Worm (Caenorhabditis elegans) whole organism, L3 larva: ENCODE results near the gene klp-19.

Source experiments
- aly-2 ChIP-seq: fragments of 150-350 bp; optimal IDR thresholded peaks from 2 replicates; lab custom pipeline; 2014; ENCODE audit warnings: missing biosample characterization, missing genetic modification characterization
- ceh-16 ChIP-seq: sonication (generic microtip); optimal IDR thresholded peaks from 2 replicates; lab custom pipeline; 2017; ENCODE audit warnings: missing biosample characterization, missing genetic modification characterization
- ceh-28 ChIP-seq: fragments of 150-350 bp; optimal IDR thresholded peaks from 2 replicates; lab custom pipeline; 2014; ENCODE audit warnings: missing biosample characterization, missing genetic modification reagents, missing genetic modification characterization
- ceh-82 ChIP-seq: fragments of 150-350 bp; optimal IDR thresholded peaks from 2 replicates; lab custom pipeline; 2014; ENCODE audit warnings: missing biosample characterization, missing genetic modification characterization
- ceh-9 ChIP-seq: sonication (generic microtip); optimal IDR thresholded peaks from 2 replicates; lab custom pipeline; 2018; ENCODE audit warnings: missing biosample characterization, missing genetic modification characterization
- daf-12 ChIP-seq: fragments of 150-350 bp; optimal IDR thresholded peaks from 2 replicates; lab custom pipeline; 2014; ENCODE audit warnings: missing biosample characterization, missing genetic modification reagents, missing genetic modification characterization
- egl-5 ChIP-seq: fragments of 150-350 bp; optimal IDR thresholded peaks from 2 replicates; lab custom pipeline; 2017; ENCODE audit warnings: missing biosample characterization, missing genetic modification reagents, missing genetic modification characterization, inconsistent platforms
- elt-2 ChIP-seq: sonication (generic microtip); optimal IDR thresholded peaks from 2 replicates; lab custom pipeline; 2016; ENCODE audit warnings: missing genetic modification reagents, mild to moderate bottlenecking, missing genetic modification characterization, missing compliant biosample characterization
- elt-3 ChIP-seq, 3 experiments: fragments of 150-350 bp in 1 of 3; sonication (generic microtip) in 2 of 3; optimal IDR thresholded peaks; 2 replicates in 2 of 3; 4 replicates in 1 of 3; lab custom pipeline; 2014 to 2017; ENCODE audit warnings: missing biosample characterization in 3 of 3, missing genetic modification characterization in 3 of 3
- eor-1 ChIP-seq, 2 experiments: fragments of 150-350 bp; optimal IDR thresholded peaks; 2 replicates each; lab custom pipeline; 2014 to 2018; ENCODE audit warnings: missing biosample characterization in 2 of 2, missing genetic modification characterization in 2 of 2
- fkh-10 ChIP-seq: sonication (generic microtip); optimal IDR thresholded peaks from 2 replicates; lab custom pipeline; 2017; ENCODE audit warnings: missing biosample characterization, missing genetic modification reagents, missing genetic modification characterization
- fkh-2 ChIP-seq: fragments of 150-350 bp; optimal IDR thresholded peaks from 2 replicates; lab custom pipeline; 2014; ENCODE audit warnings: missing biosample characterization, missing genetic modification reagents, missing genetic modification characterization
- fos-1 ChIP-seq: fragments of 150-350 bp; optimal IDR thresholded peaks from 2 replicates; lab custom pipeline; 2014; ENCODE audit warnings: missing biosample characterization, missing genetic modification characterization
- jun-1 ChIP-seq: fragments of 150-350 bp; optimal IDR thresholded peaks from 2 replicates; lab custom pipeline; 2014; ENCODE audit warnings: missing biosample characterization, missing genetic modification reagents, missing genetic modification characterization
- lin-15B ChIP-seq: fragments of 150-350 bp; optimal IDR thresholded peaks from 2 replicates; lab custom pipeline; 2014; ENCODE audit warnings: missing biosample characterization, missing genetic modification characterization
- lin-39 ChIP-seq: fragments of 150-350 bp; optimal IDR thresholded peaks from 2 replicates; lab custom pipeline; 2018; ENCODE audit warnings: missing biosample characterization, missing genetic modification reagents, missing genetic modification characterization
- lsy-12 ChIP-seq: sonication (generic microtip); optimal IDR thresholded peaks from 2 replicates; lab custom pipeline; 2016; ENCODE audit warnings: mild to moderate bottlenecking, missing genetic modification characterization, missing compliant biosample characterization
- mdl-1 ChIP-seq: fragments of 150-350 bp; optimal IDR thresholded peaks from 2 replicates; lab custom pipeline; 2014; ENCODE audit warnings: missing biosample characterization, missing genetic modification characterization
- nfya-1 ChIP-seq: sonication (generic microtip); optimal IDR thresholded peaks from 2 replicates; lab custom pipeline; 2017; ENCODE audit warnings: missing genetic modification characterization, mild to moderate bottlenecking, missing compliant biosample characterization, antibody characterized with exemption, moderate library complexity; ENCODE audit not compliant: insufficient read depth
- nhr-23 ChIP-seq: fragments of 150-350 bp; optimal IDR thresholded peaks from 2 replicates; lab custom pipeline; 2014; ENCODE audit warnings: missing biosample characterization, missing genetic modification reagents, missing genetic modification characterization
- nhr-237 ChIP-seq: fragments of 150-350 bp; optimal IDR thresholded peaks from 2 replicates; lab custom pipeline; 2014; ENCODE audit warnings: missing biosample characterization, missing genetic modification characterization
- nhr-25 ChIP-seq: sonication (generic microtip); optimal IDR thresholded peaks from 2 replicates; lab custom pipeline; 2017; ENCODE audit warnings: missing biosample characterization, missing genetic modification characterization
- nhr-28 ChIP-seq: fragments of 150-350 bp; optimal IDR thresholded peaks from 2 replicates; lab custom pipeline; 2014; ENCODE audit warnings: missing biosample characterization, missing genetic modification characterization
- nhr-43 ChIP-seq: sonication (generic microtip); optimal IDR thresholded peaks from 2 replicates; lab custom pipeline; 2016; ENCODE audit warnings: mild to moderate bottlenecking, missing genetic modification characterization, missing compliant biosample characterization; ENCODE audit not compliant: poor library complexity, severe bottlenecking
- nhr-67 ChIP-seq: fragments of 150-350 bp; optimal IDR thresholded peaks from 2 replicates; lab custom pipeline; 2014; ENCODE audit warnings: missing biosample characterization, missing genetic modification characterization
- nhr-77 ChIP-seq: fragments of 150-350 bp; optimal IDR thresholded peaks from 2 replicates; lab custom pipeline; 2014; ENCODE audit warnings: missing biosample characterization, missing genetic modification characterization
- pha-4 ChIP-seq: fragments of 150-350 bp; optimal IDR thresholded peaks from 2 replicates; lab custom pipeline; 2014; ENCODE audit warnings: missing biosample characterization, missing genetic modification reagents, missing genetic modification characterization
- pqm-1 ChIP-seq: fragments of 150-350 bp; optimal IDR thresholded peaks from 2 replicates; lab custom pipeline; 2017; ENCODE audit warnings: missing biosample characterization, missing genetic modification characterization, inconsistent platforms
- skn-1 ChIP-seq: fragments of 150-350 bp; optimal IDR thresholded peaks from 2 replicates; lab custom pipeline; 2014; ENCODE audit warnings: missing biosample characterization, missing genetic modification characterization
- tbx-2 ChIP-seq: sonication (generic microtip); optimal IDR thresholded peaks from 2 replicates; lab custom pipeline; 2016; ENCODE audit warnings: mild to moderate bottlenecking, missing genetic modification characterization, missing compliant biosample characterization
- unc-39 ChIP-seq: sonication (generic microtip); optimal IDR thresholded peaks from 4 replicates; lab custom pipeline; 2017; ENCODE audit warnings: missing biosample characterization, missing genetic modification characterization
- unc-62 ChIP-seq: fragments of 150-350 bp; sonication (generic microtip); optimal IDR thresholded peaks from 4 replicates; lab custom pipeline; 2014; ENCODE audit warnings: missing biosample characterization, missing genetic modification reagents, missing genetic modification characterization
- zag-1 ChIP-seq: fragments of 150-350 bp; optimal IDR thresholded peaks from 2 replicates; lab custom pipeline; 2014; ENCODE audit warnings: missing biosample characterization, missing genetic modification characterization
- ztf-4 ChIP-seq: fragments of 150-350 bp; optimal IDR thresholded peaks from 2 replicates; lab custom pipeline; 2014; ENCODE audit warnings: missing biosample characterization, missing genetic modification characterization

Gene klp-19

DNA sequence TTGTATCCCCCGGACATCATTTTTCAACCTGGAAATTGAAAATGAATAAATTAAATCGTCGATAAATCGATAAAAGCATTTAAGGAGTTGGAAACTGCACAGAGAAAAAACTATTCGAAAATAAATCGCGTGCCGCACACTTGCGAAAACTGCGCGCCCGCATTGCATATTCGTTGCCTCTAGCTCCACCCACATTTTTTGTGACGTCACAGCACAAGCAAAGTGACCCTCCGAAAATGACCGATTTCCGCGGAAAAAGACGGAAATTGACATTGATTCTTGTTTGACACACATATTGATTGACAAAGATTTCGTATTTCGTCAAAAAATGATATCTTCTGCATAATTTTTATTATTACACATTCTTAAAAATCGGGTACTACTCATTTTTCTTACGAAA is 38.2 kb downstream of the klp-19 start, which contains the start of gene cpf-2 (continued):
- peak; percentile 66 for TF ChIP-seq tbx-2
- peak; percentile 65 for TF ChIP-seq lin-15B (tag; lab: Kevin White, UChicago)

DNA sequence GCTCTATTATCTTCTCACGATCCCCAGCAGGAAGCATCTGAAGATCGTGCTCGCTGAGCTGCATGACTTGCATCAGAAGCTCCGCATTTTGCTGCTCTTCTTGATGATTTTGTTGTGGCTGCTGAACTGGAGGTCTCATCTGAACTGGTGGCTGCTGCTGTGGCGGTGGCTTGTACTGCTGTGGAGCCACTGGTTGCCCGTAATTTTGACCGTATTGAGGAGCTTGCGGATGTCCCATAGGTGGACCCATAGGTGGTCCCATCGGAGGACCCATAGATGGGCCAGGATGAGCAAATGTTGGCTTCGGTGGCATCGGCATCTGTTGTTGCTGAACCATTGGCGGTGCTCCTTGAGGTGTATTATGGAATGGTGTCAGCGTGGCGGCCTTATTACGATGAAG is 40.0 kb downstream of the klp-19 start:
- TF ChIP-seq unc-62 (GFP tag; lab: Kevin White, UChicago) (no peak), lsy-12 (tag; lab: Kevin White, UChicago) (no peak)

DNA sequence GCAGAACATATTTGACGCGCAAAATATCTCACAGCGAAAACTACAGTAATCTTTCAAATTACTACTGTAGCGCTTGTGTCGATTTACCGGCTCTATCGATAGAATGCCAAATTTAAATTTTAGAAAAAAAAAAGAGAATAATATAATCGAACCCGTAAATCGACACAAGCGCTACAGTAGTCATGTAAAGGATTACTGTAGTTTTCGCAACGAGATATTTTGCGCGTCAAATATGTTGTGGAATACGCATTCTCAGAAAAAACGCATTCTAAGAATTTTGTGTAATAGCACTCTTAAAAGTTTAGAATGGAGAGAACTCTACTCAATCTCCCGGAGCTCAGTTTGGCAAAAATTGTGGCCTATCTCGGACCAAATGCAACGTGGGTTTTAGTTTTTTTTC is 41.5 kb downstream of the klp-19 start, which contains the start of gene F56A8.5:
TSS of gene F56A8.5 (plus strand) at position 301 of the 400 bp plus-strand sequence.
- TF ChIP-seq nfya-1: no peak
- no peak for TF ChIP-seq nhr-77 (tag; lab: Kevin White, UChicago)
- TF ChIP-seq ceh-9 (tag; lab: Kevin White, UChicago): no peak
- TF ChIP-seq elt-2 (tag; lab: Kevin White, UChicago): no peak
- TF ChIP-seq fkh-2 (tag; lab: Kevin White, UChicago): no peak
- no peak for TF ChIP-seq lsy-12 (tag; lab: Kevin White, UChicago)
- TF ChIP-seq zag-1 (tag; lab: Kevin White, UChicago): no peak
- no peak for TF ChIP-seq ceh-82 (tag; lab: Kevin White, UChicago)
- TF ChIP-seq aly-2: no peak
- TF ChIP-seq nhr-25 (tag; lab: Kevin White, UChicago): no peak
- TF ChIP-seq ceh-16: no peak
- TF ChIP-seq daf-12 (tag; lab: Kevin White, UChicago): no peak
- no peak for TF ChIP-seq nhr-67 (tag; lab: Kevin White, UChicago)
- no peak for TF ChIP-seq skn-1
- TF ChIP-seq, all 47 proteins: peak for 0

DNA sequence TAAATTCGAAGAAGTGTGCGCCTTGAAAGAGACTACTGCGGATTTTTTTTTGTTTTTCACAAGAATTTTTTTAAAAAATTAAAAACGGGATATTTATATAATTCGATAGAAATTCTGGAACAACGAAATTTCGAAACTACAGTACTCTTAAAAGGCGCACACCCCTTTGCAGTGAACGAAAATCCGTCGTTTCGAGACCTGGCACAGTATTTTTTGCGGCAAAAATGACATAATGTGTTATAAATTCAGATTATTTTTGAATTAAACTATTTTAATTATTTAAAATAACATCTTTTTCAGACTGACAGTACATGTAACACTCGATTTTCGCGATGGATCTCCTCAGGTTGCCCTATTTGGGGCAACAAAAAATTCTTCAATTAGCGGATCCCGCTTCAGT is 44.1 kb downstream of the klp-19 start, which contains the start of gene F56A8.4:
TSS of gene F56A8.4 (plus strand) at position 301 of the 400 bp plus-strand sequence.
- TF ChIP-seq jun-1 (no peak), lin-39 (tag; lab: Kevin White, UChicago) (no peak), nhr-77 (tag; lab: Kevin White, UChicago) (no peak), daf-12 (tag; lab: Kevin White, UChicago) (no peak), nhr-43 (no peak), pqm-1 (tag; lab: Kevin White, UChicago) (no peak), tbx-2 (no peak), ztf-4 (no peak), ceh-16 (no peak), mdl-1 (tag; lab: Kevin White, UChicago) (no peak)

DNA sequence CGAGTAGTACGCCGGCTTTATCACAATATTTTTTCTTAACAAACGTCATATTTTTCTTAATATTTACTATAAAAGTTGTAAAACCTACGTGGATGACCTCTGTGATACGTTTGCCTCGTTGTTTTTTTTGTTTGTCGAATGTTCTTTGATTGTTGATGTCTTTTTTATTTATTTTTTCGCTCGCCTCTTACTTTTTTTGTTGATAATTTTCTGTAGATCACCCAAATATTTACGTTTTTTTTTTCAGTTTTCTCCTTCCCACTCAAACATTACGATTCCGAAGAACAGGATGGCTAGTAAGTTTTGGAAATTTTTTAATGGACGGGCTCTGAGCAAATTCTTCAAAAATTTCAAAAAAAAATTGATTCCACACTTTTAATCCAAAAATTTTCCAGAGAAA is 46.7 kb downstream of the klp-19 start:
- no peak for TF ChIP-seq egl-5
- TF ChIP-seq fos-1 (tag; lab: Kevin White, UChicago): no peak
- TF ChIP-seq ceh-82 (tag; lab: Kevin White, UChicago): no peak
- no peak for TF ChIP-seq jun-1
- TF ChIP-seq nhr-25 (tag; lab: Kevin White, UChicago): no peak
- no peak for TF ChIP-seq eor-1 (tag; optimal IDR thresholded peaks at IDR 0.05; lab: Kevin White, UChicago)
- TF ChIP-seq elt-3 (tag; optimal IDR thresholded peaks at IDR 0.05; lab: Kevin White, UChicago): no peak
- peak; percentile 91 for TF ChIP-seq pha-4 (tag; lab: Kevin White, UChicago)

DNA sequence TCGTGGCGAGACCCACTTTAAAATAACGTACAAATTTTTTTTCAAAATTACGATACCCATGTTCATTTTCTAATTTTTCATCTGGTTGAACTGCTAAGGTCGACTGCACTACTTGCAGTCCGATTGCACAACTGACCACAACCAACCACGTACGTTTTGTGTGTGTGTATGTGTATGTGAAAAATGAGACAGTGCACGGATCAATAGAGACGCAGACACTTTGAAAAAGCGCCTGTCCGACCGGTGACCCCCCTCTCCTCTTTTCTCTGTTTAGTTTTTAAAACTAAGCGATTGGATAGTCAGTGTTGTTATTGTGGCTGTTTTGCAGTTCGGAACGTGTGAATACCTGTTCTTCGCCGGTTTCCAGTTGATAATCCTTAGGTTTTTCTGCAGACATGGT is 48.3 kb downstream of the klp-19 start:
- no peak for TF ChIP-seq mdl-1 (tag; lab: Kevin White, UChicago)
- no peak for TF ChIP-seq nhr-28 (tag; lab: Kevin White, UChicago)
- TF ChIP-seq pha-4 (tag; lab: Kevin White, UChicago): peak; percentile 50
- peak; percentile 16 for TF ChIP-seq lsy-12 (tag; lab: Kevin White, UChicago)
- TF ChIP-seq fkh-10 (GFP tag; lab: Kevin White, UChicago): no peak
- no peak for TF ChIP-seq elt-2 (tag; lab: Kevin White, UChicago)
- TF ChIP-seq nhr-25 (tag; lab: Kevin White, UChicago): peak; percentile 21
- no peak for TF ChIP-seq elt-3 (tag; optimal IDR thresholded peaks at IDR 0.05; lab: Kevin White, UChicago)
- peak; percentile 16 for TF ChIP-seq nhr-23 (tag; lab: Kevin White, UChicago)
- TF ChIP-seq unc-39 (tag; lab: Kevin White, UChicago): no peak
- peak; percentile 15 for TF ChIP-seq lin-15B (tag; lab: Kevin White, UChicago)
- no peak for TF ChIP-seq tbx-2
- no peak for TF ChIP-seq nhr-237 (tag; lab: Kevin White, UChicago)
- TF ChIP-seq ceh-28 (tag; lab: Kevin White, UChicago): peak; percentile 41
- peak; percentile 48 for TF ChIP-seq nfya-1
- TF ChIP-seq, all 47 proteins: peak for 7
